Fruit fly (Drosophila melanogaster): ENCODE results near the gene CG9030.

DNA sequence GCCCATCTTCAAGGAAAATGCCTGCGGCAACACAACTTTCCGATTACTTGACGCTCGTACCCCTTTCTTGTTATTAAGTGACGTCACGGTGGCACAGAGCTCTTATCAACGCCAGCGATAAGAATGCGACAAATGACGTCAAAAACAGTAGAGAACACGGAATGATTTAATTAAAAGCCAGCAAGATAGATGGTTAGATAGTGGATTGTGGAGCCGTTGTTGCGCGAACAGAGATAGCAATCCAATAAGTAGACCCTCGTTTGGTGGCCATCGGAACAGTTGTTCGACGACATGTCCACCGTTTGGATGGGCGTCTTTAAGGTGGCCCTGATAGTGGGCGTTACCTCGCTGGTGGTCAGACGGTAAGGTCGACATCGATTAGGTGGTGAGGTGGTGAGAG is 25.1 kb downstream of the CG9030 start:
- TF ChIP-seq h (optimal IDR thresholded peaks at IDR 0.05) (no peak), psq (optimal IDR thresholded peaks at IDR 0.05) (no peak), ttk (optimal IDR thresholded peaks at IDR 0.05) (no peak)

All from Kc167 (cell line).